Fruit fly (Drosophila melanogaster) whole organism, embryonic: ENCODE data around the gene Cdc6.

Experiments
- Antp ChIP-seq: fragments of 200-800 bp; sonication (Bioruptor generic); optimal IDR thresholded peaks from 3 replicates; lab custom pipeline; 2016; ENCODE audit warnings: missing biosample characterization, missing genetic modification characterization
- B-H2 ChIP-seq: fragments of 200-800 bp; sonication (Bioruptor generic); optimal IDR thresholded peaks from 2 replicates; lab custom pipeline; 2018; ENCODE audit warnings: missing biosample characterization, mild to moderate bottlenecking, missing genetic modification characterization
- CG10321 ChIP-seq: fragments of 200-800 bp; sonication (Bioruptor generic); IDR thresholded peaks from 2 replicates; pipeline ENCODE4 v1.3.6; 2022; ENCODE audit warnings: missing biosample characterization, missing genetic modification characterization
- CG13287 ChIP-seq: fragments of 200-800 bp; sonication (Bioruptor generic); IDR thresholded peaks from 2 replicates; pipeline ENCODE4 v1.3.6; 2022; ENCODE audit warnings: missing biosample characterization, missing genetic modification characterization; ENCODE audit not compliant: partially characterized antibody
- CG1529 ChIP-seq: fragments of 200-800 bp; sonication (Bioruptor generic); optimal IDR thresholded peaks from 3 replicates; lab custom pipeline; 2018; ENCODE audit warnings: missing biosample characterization, missing genetic modification characterization
- CG15514 ChIP-seq: fragments of 200-800 bp; sonication (Bioruptor generic); optimal IDR thresholded peaks from 3 replicates; lab custom pipeline; 2017; ENCODE audit warnings: missing biosample characterization, missing genetic modification characterization, mild to moderate bottlenecking, moderate library complexity, missing genetic modification reagents
- CG16779 ChIP-seq: fragments of 200-800 bp; sonication (Bioruptor generic); IDR thresholded peaks from 2 replicates; pipeline ENCODE4 v1.3.6; 2022; ENCODE audit warnings: missing biosample characterization, missing genetic modification characterization
- CG17568 ChIP-seq: fragments of 200-800 bp; sonication (Bioruptor generic); optimal IDR thresholded peaks from 2 replicates; lab custom pipeline; 2018; ENCODE audit warnings: missing biosample characterization, mild to moderate bottlenecking, missing genetic modification characterization, moderate library complexity
- CG18011 ChIP-seq: fragments of 200-800 bp; sonication (Bioruptor generic); optimal IDR thresholded peaks from 2 replicates; lab custom pipeline; 2017; ENCODE audit warnings: missing biosample characterization, missing genetic modification characterization, mild to moderate bottlenecking, moderate library complexity, missing genotype
- CG18619 ChIP-seq: fragments of 200-800 bp; sonication (Bioruptor generic); optimal IDR thresholded peaks from 3 replicates; lab custom pipeline; 2017; ENCODE audit warnings: missing biosample characterization, mild to moderate bottlenecking, missing genetic modification characterization
- CG2120 ChIP-seq: fragments of 200-800 bp; sonication (Bioruptor generic); optimal IDR thresholded peaks from 3 replicates; lab custom pipeline; 2016; ENCODE audit warnings: missing biosample characterization, missing genetic modification characterization
- CG4360 ChIP-seq: fragments of 200-800 bp; sonication (Bioruptor generic); IDR thresholded peaks from 2 replicates; pipeline ENCODE4 v1.3.6; 2022; ENCODE audit warnings: missing biosample characterization, missing genetic modification characterization
- CG43689 ChIP-seq: fragments of 200-800 bp; sonication (Bioruptor generic); IDR thresholded peaks from 2 replicates; pipeline ENCODE4 v1.3.6; 2022; ENCODE audit warnings: missing biosample characterization, missing genetic modification characterization
- CG4820 ChIP-seq: fragments of 200-800 bp; sonication (Bioruptor generic); optimal IDR thresholded peaks from 3 replicates; lab custom pipeline; 2016; ENCODE audit warnings: missing biosample characterization, missing genetic modification characterization
- CG6683 ChIP-seq: fragments of 200-800 bp; sonication (Bioruptor generic); optimal IDR thresholded peaks from 2 replicates; lab custom pipeline; 2017; ENCODE audit warnings: missing biosample characterization, mild to moderate bottlenecking, missing genetic modification characterization, missing genetic modification reagents
- CG7271 ChIP-seq: fragments of 200-800 bp; sonication (Bioruptor generic); optimal IDR thresholded peaks from 2 replicates; lab custom pipeline; 2018; ENCODE audit warnings: missing biosample characterization, mild to moderate bottlenecking, missing genetic modification characterization, moderate library complexity
- CG8478 ChIP-seq: fragments of >200 bp; optimal IDR thresholded peaks from 2 replicates; lab custom pipeline; 2018
- Chrac-16 ChIP-seq: fragments of 200-800 bp; sonication (Bioruptor generic); optimal IDR thresholded peaks from 3 replicates; lab custom pipeline; 2016; ENCODE audit warnings: missing biosample characterization, missing genetic modification characterization
- CrebB ChIP-seq: fragments of 200-800 bp; sonication (Bioruptor generic); optimal IDR thresholded peaks from 3 replicates; lab custom pipeline; 2018; ENCODE audit warnings: missing biosample characterization, mild to moderate bottlenecking, missing genetic modification characterization
- D ChIP-seq, 2 experiments: fragments of 200-800 bp in 1 of 2; fragments of >200 bp in 1 of 2; sonication (Bioruptor generic) in 1 of 2; optimal IDR thresholded peaks; 2 replicates in 1 of 2; 3 replicates in 1 of 2; lab custom pipeline; 2017; ENCODE audit warnings: mild to moderate bottlenecking in 1 of 2, missing biosample characterization in 1 of 2, missing genetic modification characterization in 1 of 2, missing genetic modification reagents in 1 of 2
- GATAe ChIP-seq: fragments of 200-800 bp; sonication (Bioruptor generic); conservative IDR thresholded peaks from 2 replicates; pipeline ENCODE4 v1.3.6; 2022; ENCODE audit warnings: missing biosample characterization, missing genetic modification characterization
- Kr ChIP-seq: fragments of 200-800 bp; sonication (Bioruptor generic); optimal IDR thresholded peaks from 2 replicates; lab custom pipeline; 2017; ENCODE audit warnings: missing biosample characterization, mild to moderate bottlenecking, missing genetic modification characterization
- MESR4 ChIP-seq: fragments of 200-800 bp; sonication (Bioruptor generic); optimal IDR thresholded peaks from 2 replicates; lab custom pipeline; 2018; ENCODE audit warnings: missing biosample characterization, mild to moderate bottlenecking, missing genetic modification characterization, moderate library complexity
- Meics ChIP-seq: fragments of 200-800 bp; sonication (Bioruptor generic); optimal IDR thresholded peaks from 2 replicates; lab custom pipeline; 2017; ENCODE audit warnings: missing biosample characterization, mild to moderate bottlenecking, missing genetic modification characterization
- NC2β ChIP-seq: fragments of 200-800 bp; sonication (Bioruptor generic); optimal IDR thresholded peaks from 2 replicates; lab custom pipeline; 2016; ENCODE audit warnings: missing biosample characterization, missing genetic modification characterization
- Nf-YA ChIP-seq: fragments of 200-800 bp; sonication (Bioruptor generic); IDR thresholded peaks from 2 replicates; pipeline ENCODE4 v1.3.6; 2022; ENCODE audit warnings: missing biosample characterization, missing genetic modification characterization
- Oli ChIP-seq: fragments of 200-800 bp; sonication (Bioruptor generic); optimal IDR thresholded peaks from 2 replicates; lab custom pipeline; 2018; ENCODE audit warnings: missing biosample characterization, mild to moderate bottlenecking, missing genetic modification characterization, moderate library complexity
- Side ChIP-seq: fragments of 200-800 bp; sonication (Bioruptor generic); optimal IDR thresholded peaks from 2 replicates; lab custom pipeline; 2016; ENCODE audit warnings: missing biosample characterization, missing genetic modification characterization
- Six4 ChIP-seq: fragments of 200-800 bp; sonication (Bioruptor generic); optimal IDR thresholded peaks from 2 replicates; lab custom pipeline; 2016; ENCODE audit warnings: missing biosample characterization, missing genetic modification characterization
- Stat92E ChIP-seq, 3 experiments: fragments of >200 bp in 2 of 3; fragments of 200-800 bp in 1 of 3; sonication (Bioruptor generic) in 1 of 3; optimal IDR thresholded peaks; 2 replicates each; lab custom pipeline; 2017 to 2019; ENCODE audit warnings: missing biosample characterization in 3 of 3, missing genetic modification characterization in 3 of 3, mild to moderate bottlenecking in 1 of 3, moderate library complexity in 1 of 3
- Tbp ChIP-seq: fragments of >200 bp; optimal IDR thresholded peaks from 2 replicates; lab custom pipeline; 2018; ENCODE audit warnings: missing biosample characterization, missing genetic modification characterization
- Usf ChIP-seq: fragments of 200-800 bp; sonication (Bioruptor generic); optimal IDR thresholded peaks from 2 replicates; lab custom pipeline; 2017; ENCODE audit warnings: missing genotype, missing biosample characterization, missing genetic modification characterization
- al ChIP-seq: fragments of 200-800 bp; sonication (Bioruptor generic); IDR thresholded peaks from 2 replicates; pipeline ENCODE4 v1.3.6; 2022; ENCODE audit warnings: missing biosample characterization, missing genetic modification characterization
- esg ChIP-seq: fragments of 200-800 bp; sonication (Bioruptor generic); conservative IDR thresholded peaks from 2 replicates; pipeline ENCODE4 v1.3.6; 2022; ENCODE audit warnings: missing biosample characterization, missing genetic modification characterization
- exex ChIP-seq: fragments of 200-800 bp; sonication (Bioruptor generic); optimal IDR thresholded peaks from 4 replicates; lab custom pipeline; 2018; ENCODE audit warnings: missing biosample characterization, mild to moderate bottlenecking, missing genetic modification characterization, moderate library complexity
- eyg ChIP-seq: fragments of 200-800 bp; sonication (Bioruptor generic); optimal IDR thresholded peaks from 3 replicates; lab custom pipeline; 2016; ENCODE audit warnings: missing biosample characterization, missing genetic modification characterization
- fd96Cb ChIP-seq: fragments of 200-800 bp; sonication (Bioruptor generic); optimal IDR thresholded peaks from 2 replicates; lab custom pipeline; 2018; ENCODE audit warnings: missing biosample characterization, mild to moderate bottlenecking, missing genetic modification characterization, moderate library complexity
- inv ChIP-seq: fragments of 200-800 bp; sonication (Bioruptor generic); IDR thresholded peaks from 2 replicates; pipeline ENCODE4 v1.3.6; 2022; ENCODE audit warnings: missing biosample characterization, missing genetic modification characterization; ENCODE audit not compliant: partially characterized antibody
- jing ChIP-seq: fragments of 200-800 bp; sonication (Bioruptor generic); optimal IDR thresholded peaks from 2 replicates; lab custom pipeline; 2018; ENCODE audit warnings: missing biosample characterization, mild to moderate bottlenecking, missing genetic modification characterization
- lola ChIP-seq, 3 experiments: fragments of >200 bp in 2 of 3; fragments of 200-800 bp in 1 of 3; sonication (Bioruptor generic) in 1 of 3; optimal IDR thresholded peaks; 2 replicates each; lab custom pipeline; 2017 to 2019; ENCODE audit warnings: missing biosample characterization in 3 of 3, missing genetic modification characterization in 3 of 3, mild to moderate bottlenecking in 1 of 3, moderate library complexity in 1 of 3
- nom ChIP-seq: fragments of 200-800 bp; sonication (Bioruptor generic); optimal IDR thresholded peaks from 2 replicates; lab custom pipeline; 2017; ENCODE audit warnings: missing biosample characterization, missing genetic modification characterization, mild to moderate bottlenecking, moderate library complexity, missing genetic modification reagents
- otp ChIP-seq: fragments of 200-800 bp; sonication (Bioruptor generic); IDR thresholded peaks from 3 replicates; pipeline ENCODE4, ENCODE4 v1.3.6; 2022; ENCODE audit warnings: missing biosample characterization, missing genetic modification characterization
- pnt ChIP-seq: fragments of 200-800 bp; sonication (Bioruptor generic); optimal IDR thresholded peaks from 3 replicates; lab custom pipeline; 2016; ENCODE audit warnings: missing biosample characterization, missing genetic modification characterization
- repo ChIP-seq: fragments of 200-800 bp; sonication (Bioruptor generic); optimal IDR thresholded peaks from 2 replicates; lab custom pipeline; 2016; ENCODE audit warnings: missing biosample characterization, missing genetic modification characterization
- sisA ChIP-seq: fragments of 200-800 bp; sonication (Bioruptor generic); IDR thresholded peaks from 2 replicates; pipeline ENCODE4 v1.3.6; 2022; ENCODE audit warnings: missing biosample characterization, missing genetic modification characterization
- tll ChIP-seq, 2 experiments: fragments of 200-800 bp in 1 of 2; fragments of >200 bp in 1 of 2; sonication (Bioruptor generic) in 1 of 2; optimal IDR thresholded peaks; 2 replicates each; lab custom pipeline; 2017 to 2019; ENCODE audit warnings: missing biosample characterization in 2 of 2, missing genetic modification characterization in 2 of 2, mild to moderate bottlenecking in 1 of 2, moderate library complexity in 1 of 2
- trem ChIP-seq: fragments of 200-800 bp; optimal IDR thresholded peaks from 3 replicates; lab custom pipeline; 2019; ENCODE audit warnings: missing biosample characterization, mild to moderate bottlenecking, missing genetic modification characterization, moderate library complexity
- unc-4 ChIP-seq: fragments of 200-800 bp; sonication (Bioruptor generic); IDR thresholded peaks from 2 replicates; pipeline ENCODE4 v1.3.6; 2022; ENCODE audit warnings: missing biosample characterization, missing genetic modification characterization; ENCODE audit not compliant: partially characterized antibody

Gene Cdc6

DNA sequence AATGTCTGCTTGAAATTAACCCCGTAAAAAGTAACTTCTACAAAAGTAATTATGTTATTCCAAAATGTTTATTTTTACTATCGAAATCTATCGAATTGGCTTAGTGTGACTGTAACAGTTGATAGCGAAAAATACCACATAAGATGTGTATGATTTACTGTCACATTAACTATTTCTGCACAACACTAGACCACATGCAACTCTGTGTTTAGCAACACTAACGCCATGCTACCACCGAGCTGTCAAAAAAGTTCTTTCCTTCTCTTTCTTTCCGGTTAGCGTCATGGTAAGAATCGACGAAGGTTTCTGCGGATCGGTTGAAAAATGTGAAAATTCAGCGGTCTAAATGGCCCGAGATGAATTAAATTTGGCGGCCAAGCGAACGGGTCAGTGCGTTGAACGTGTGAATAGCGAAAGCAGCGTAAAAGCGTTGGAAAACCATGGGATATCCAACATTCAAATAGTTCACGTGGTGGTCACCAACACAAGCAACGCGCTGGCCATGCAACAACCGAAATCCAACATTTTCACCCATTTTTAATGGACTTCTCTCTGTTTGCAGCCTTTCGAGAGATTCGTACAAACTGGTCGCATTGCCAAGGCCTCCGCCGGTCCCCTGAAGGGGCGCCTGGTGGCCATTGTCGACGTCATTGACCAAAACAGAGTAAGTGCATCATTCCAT is 33.0 kb downstream of the Cdc6 start, which contains the start of the genes Nelf-E and RpL14 (continued):
- TF ChIP-seq GATAe (GFP tag; lab: Robert Waterston, UW) (peak; percentile 66; the same call in 1 of the 2 replicates), inv (GFP tag; lab: Robert Waterston, UW) (no peak), CG10321 (GFP tag; lab: Robert Waterston, UW) (peak; percentile 79), NC2β (GFP tag; lab: Kevin White, UChicago) (peak; percentile 100), CG6683 (GFP tag; lab: Kevin White, UChicago) (peak; percentile 95), pnt (GFP tag; lab: Kevin White, UChicago) (peak; percentile 73), CG4820 (GFP tag; lab: Kevin White, UChicago) (peak; percentile 87), Chrac-16 (peak; percentile 80), Antp (GFP tag; lab: Kevin White, UChicago) (peak; percentile 94), sisA (GFP tag; lab: Robert Waterston, UW) (peak; percentile 75), CG2120 (peak; percentile 94), jing (GFP tag; lab: Kevin White, UChicago) (peak; percentile 82), trem (tag; lab: Kevin White, UChicago) (peak; percentile 95), CG7271 (tag; lab: Kevin White, UChicago) (peak; percentile 99), Oli (peak; percentile 83), CG8478 (lab: Kevin White, UChicago) (no peak), CG18011 (peak; percentile 88), esg (GFP tag; lab: Robert Waterston, UW) (peak; percentile 65), al (peak; percentile 89), CG17568 (GFP tag; lab: Kevin White, UChicago) (no peak), nom (GFP tag; lab: Kevin White, UChicago) (peak; percentile 93), exex (tag; lab: Kevin White, UChicago) (peak; percentile 77), MESR4 (GFP tag; lab: Kevin White, UChicago) (peak; percentile 100), Stat92E (GFP tag; optimal IDR thresholded peaks at IDR 0.05; lab: Kevin White, UChicago) (peak in 1 of 3 experiments; percentile 92), otp (GFP tag; lab: Robert Waterston, UW) (peak; percentile 96), CG43689 (GFP tag; lab: Robert Waterston, UW) (peak; percentile 87), eyg (peak; percentile 96), Six4 (GFP tag; lab: Kevin White, UChicago) (peak; percentile 86), CG4360 (GFP tag; lab: Robert Waterston, UW) (peak; percentile 59; the same call in 1 of the 2 replicates), Tbp (no peak), CG1529 (GFP tag; lab: Kevin White, UChicago) (peak; percentile 90), CG18619 (peak; percentile 96), Usf (peak; percentile 86), B-H2 (peak; percentile 98), D (optimal IDR thresholded peaks at IDR 0.05; lab: Kevin White, UChicago) (peak; percentile 37), D (GFP tag; optimal IDR thresholded peaks at IDR 0.05; lab: Kevin White, UChicago) (peak; percentile 90), Side (GFP tag; lab: Kevin White, UChicago) (peak; percentile 97), fd96Cb (tag; lab: Kevin White, UChicago) (peak; percentile 79), repo (peak; percentile 96), CG16779 (GFP tag; lab: Robert Waterston, UW) (peak; percentile 97), CG15514 (GFP tag; lab: Kevin White, UChicago) (peak; percentile 95), Kr (GFP tag; lab: Kevin White, UChicago) (peak; percentile 86), Nf-YA (GFP tag; lab: Robert Waterston, UW) (peak; percentile 88), tll (GFP tag; optimal IDR thresholded peaks at IDR 0.05; lab: Kevin White, UChicago) (peak in 1 of 2 experiments; percentile 64), Meics (GFP tag; lab: Kevin White, UChicago) (peak; percentile 97), CG13287 (GFP tag; lab: Robert Waterston, UW) (peak; percentile 66; the same call in 1 of the 2 replicates), CrebB (peak; percentile 98), lola (GFP tag; optimal IDR thresholded peaks at IDR 0.05; lab: Kevin White, UChicago) (peak in 1 of 3 experiments; percentile 72), unc-4 (peak; percentile 62)
